Worm (Caenorhabditis elegans): Measurements from ENCODE around the gene ucr-2.2.

- TF ChIP-seq ama-1 (optimal IDR thresholded peaks at IDR 0.05) (no peak), ets-7 (tag; optimal IDR thresholded peaks at IDR 0.05) (no peak), tbx-37 (GFP tag; conservative IDR thresholded peaks at IDR 0.05) (no peak), aly-1 (tag; optimal IDR thresholded peaks at IDR 0.05) (no peak), ceh-36 (tag; optimal IDR thresholded peaks at IDR 0.05) (no peak), F13C5.2 (tag; optimal IDR thresholded peaks at IDR 0.05) (no peak), scrt-1 (GFP tag; IDR thresholded peaks at IDR 0.05) (no peak), sea-1 (GFP tag; conservative IDR thresholded peaks at IDR 0.05) (no peak)
These were observed 40.5 kb upstream of the ucr-2.2 start for ce11 chrX:15133180-15133579.

Measured in whole organism, early embryonic.